Worm (Caenorhabditis elegans) whole organism, L4 larva: ENCODE results near the gene dlc-1.

Experiments used
- dve-1 ChIP-seq: sonication (generic microtip); optimal IDR thresholded peaks from 2 replicates; lab custom pipeline; 2017; ENCODE audit warnings: antibody characterized with exemption, mild to moderate bottlenecking, missing genetic modification characterization, missing compliant biosample characterization; ENCODE audit not compliant: insufficient read depth
- hlh-30 ChIP-seq: sonication (generic microtip); optimal IDR thresholded peaks from 2 replicates; lab custom pipeline; 2017; ENCODE audit warnings: antibody characterized with exemption, mild to moderate bottlenecking, missing genetic modification characterization, missing compliant biosample characterization; ENCODE audit not compliant: insufficient read depth
- mep-1 ChIP-seq: fragments of 150-350 bp; sonication (generic microtip); optimal IDR thresholded peaks from 3 replicates; lab custom pipeline; 2014; ENCODE audit warnings: missing biosample characterization, missing genetic modification characterization
- nhr-25 ChIP-seq: sonication (generic microtip); optimal IDR thresholded peaks from 2 replicates; lab custom pipeline; 2017; ENCODE audit warnings: missing genetic modification characterization, mild to moderate bottlenecking, missing compliant biosample characterization, antibody characterized with exemption, moderate library complexity, borderline replicate concordance; ENCODE audit not compliant: insufficient read depth
- skn-1 ChIP-seq: fragments of 150-350 bp; optimal IDR thresholded peaks from 2 replicates; lab custom pipeline; 2014; ENCODE audit warnings: missing biosample characterization, missing genetic modification characterization
- unc-39 ChIP-seq: sonication (generic microtip); optimal IDR thresholded peaks from 2 replicates; lab custom pipeline; 2017; ENCODE audit warnings: missing biosample characterization, missing genetic modification characterization

ce11 chrIII:6492807-6493206, 29.2 kb upstream of the dlc-1 start, which contains the start of gene srb-11:
- TF ChIP-seq nhr-25 (tag; lab: Kevin White, UChicago) (no peak), skn-1 (tag; lab: Kevin White, UChicago) (no peak), mep-1 (tag; lab: Kevin White, UChicago) (no peak), unc-39 (tag; lab: Kevin White, UChicago) (no peak), dve-1 (no peak), hlh-30 (no peak)
